Worm (Caenorhabditis elegans) whole organism, late embryonic: ENCODE data around the gene M163.8.

Experiments
- C08G9.2 ChIP-seq: sonication (generic microtip); optimal IDR thresholded peaks from 2 replicates; lab custom pipeline; 2016; ENCODE audit warnings: mild to moderate bottlenecking, missing genetic modification characterization, moderate library complexity, missing compliant biosample characterization
- C38D4.7 ChIP-seq: fragments of 200-800 bp; sonication (Bioruptor generic); optimal IDR thresholded peaks from 2 replicates; lab custom pipeline; 2018; ENCODE audit warnings: mild to moderate bottlenecking, missing genetic modification characterization, moderate library complexity, missing compliant biosample characterization
- F13H6.1 ChIP-seq: sonication (generic microtip); optimal IDR thresholded peaks from 2 replicates; lab custom pipeline; 2016; ENCODE audit warnings: missing genetic modification characterization, missing compliant biosample characterization
- K09A11.1 ChIP-seq: sonication (generic microtip); optimal IDR thresholded peaks from 2 replicates; lab custom pipeline; 2017; ENCODE audit warnings: antibody characterized with exemption, mild to moderate bottlenecking, missing genetic modification characterization, missing compliant biosample characterization; ENCODE audit not compliant: insufficient read depth
- T23F11.4 ChIP-seq: fragments of 200-800 bp; sonication (Bioruptor generic); optimal IDR thresholded peaks from 2 replicates; lab custom pipeline; 2018; ENCODE audit warnings: mild to moderate bottlenecking, missing genetic modification characterization, missing compliant biosample characterization
- ama-1 ChIP-seq: fragments of 150-350 bp; optimal IDR thresholded peaks from 2 replicates; lab custom pipeline; 2014
- ceh-14 ChIP-seq: sonication (generic microtip); optimal IDR thresholded peaks from 2 replicates; lab custom pipeline; 2016; ENCODE audit warnings: missing genotype, missing genetic modification characterization, missing compliant biosample characterization
- ceh-18 ChIP-seq: sonication (generic microtip); optimal IDR thresholded peaks from 2 replicates; lab custom pipeline; 2016; ENCODE audit warnings: missing genetic modification characterization, missing compliant biosample characterization
- ceh-19 ChIP-seq: fragments of 200-800 bp; sonication (Bioruptor generic); optimal IDR thresholded peaks from 2 replicates; lab custom pipeline; 2018; ENCODE audit warnings: mild to moderate bottlenecking, missing genetic modification characterization, missing compliant biosample characterization
- ceh-2 ChIP-seq: sonication (generic microtip); optimal IDR thresholded peaks from 2 replicates; lab custom pipeline; 2016; ENCODE audit warnings: missing genotype, missing genetic modification characterization, missing compliant biosample characterization
- ceh-22 ChIP-seq: sonication (generic microtip); optimal IDR thresholded peaks from 2 replicates; lab custom pipeline; 2017; ENCODE audit warnings: missing biosample characterization, missing genetic modification characterization
- ceh-24 ChIP-seq: sonication (generic microtip); optimal IDR thresholded peaks from 2 replicates; lab custom pipeline; 2016; ENCODE audit warnings: mild to moderate bottlenecking, missing genetic modification characterization, missing compliant biosample characterization
- ceh-30 ChIP-seq: fragments of 150-350 bp; optimal IDR thresholded peaks from 2 replicates; lab custom pipeline; 2014; ENCODE audit warnings: missing biosample characterization, missing genetic modification characterization
- ceh-31 ChIP-seq: sonication (generic microtip); optimal IDR thresholded peaks from 2 replicates; lab custom pipeline; 2016; ENCODE audit warnings: missing genetic modification characterization, missing compliant biosample characterization
- ceh-45 ChIP-seq: fragments of 200-800 bp; sonication (Bioruptor generic); IDR thresholded peaks from 2 replicates; pipeline ENCODE4 v1.3.6; 2022; ENCODE audit warnings: missing genetic modification reagents, missing genetic modification characterization, missing compliant biosample characterization
- ceh-48 ChIP-seq: sonication (generic microtip); optimal IDR thresholded peaks from 2 replicates; lab custom pipeline; 2016; ENCODE audit warnings: missing genetic modification characterization, inconsistent platforms, missing compliant biosample characterization
- ceh-6 ChIP-seq: fragments of 200-800 bp; sonication (Bioruptor generic); optimal IDR thresholded peaks from 2 replicates; lab custom pipeline; 2018; ENCODE audit warnings: mild to moderate bottlenecking, missing genetic modification characterization, missing compliant biosample characterization
- ceh-9 ChIP-seq: sonication (generic microtip); optimal IDR thresholded peaks from 2 replicates; lab custom pipeline; 2016; ENCODE audit warnings: mild to moderate bottlenecking, missing genetic modification characterization, inconsistent platforms, missing compliant biosample characterization
- dve-1 ChIP-seq: sonication (generic microtip); optimal IDR thresholded peaks from 2 replicates; lab custom pipeline; 2017; ENCODE audit warnings: antibody characterized with exemption, mild to moderate bottlenecking, missing genetic modification characterization, missing compliant biosample characterization
- ets-4 ChIP-seq: sonication (generic microtip); optimal IDR thresholded peaks from 2 replicates; lab custom pipeline; 2016; ENCODE audit warnings: missing genetic modification characterization, missing compliant biosample characterization
- fax-1 ChIP-seq: sonication (generic microtip); optimal IDR thresholded peaks from 2 replicates; lab custom pipeline; 2016; ENCODE audit warnings: missing genotype, missing genetic modification characterization, missing compliant biosample characterization
- fkh-6 ChIP-seq: sonication (generic microtip); optimal IDR thresholded peaks from 2 replicates; lab custom pipeline; 2016; ENCODE audit warnings: missing genetic modification characterization, missing compliant biosample characterization
- gmeb-2 ChIP-seq: sonication (generic microtip); optimal IDR thresholded peaks from 2 replicates; lab custom pipeline; 2016; ENCODE audit warnings: missing genetic modification characterization, inconsistent platforms, missing compliant biosample characterization
- hlh-15 ChIP-seq: sonication (generic microtip); optimal IDR thresholded peaks from 2 replicates; lab custom pipeline; 2016; ENCODE audit warnings: missing genetic modification characterization, missing compliant biosample characterization
- hlh-30 ChIP-seq: sonication (generic microtip); optimal IDR thresholded peaks from 2 replicates; lab custom pipeline; 2017; ENCODE audit warnings: antibody characterized with exemption, missing genetic modification characterization, missing compliant biosample characterization; ENCODE audit not compliant: insufficient read depth
- hlh-6 ChIP-seq: sonication (generic microtip); optimal IDR thresholded peaks from 2 replicates; lab custom pipeline; 2016; ENCODE audit warnings: missing genotype, missing genetic modification characterization, missing compliant biosample characterization
- hlh-8 ChIP-seq: sonication (generic microtip); optimal IDR thresholded peaks from 2 replicates; lab custom pipeline; 2016; ENCODE audit warnings: missing genotype, missing genetic modification characterization, missing compliant biosample characterization
- lim-6 ChIP-seq: sonication (generic microtip); optimal IDR thresholded peaks from 2 replicates; lab custom pipeline; 2016; ENCODE audit warnings: missing genetic modification characterization, missing compliant biosample characterization
- madf-2 ChIP-seq: sonication (generic microtip); optimal IDR thresholded peaks from 2 replicates; lab custom pipeline; 2017; ENCODE audit warnings: missing genetic modification characterization, missing compliant biosample characterization
- nfya-1 ChIP-seq: sonication (generic microtip); optimal IDR thresholded peaks from 2 replicates; lab custom pipeline; 2017; ENCODE audit warnings: missing genetic modification characterization, mild to moderate bottlenecking, missing compliant biosample characterization, antibody characterized with exemption, moderate library complexity
- nhr-232 ChIP-seq: sonication (generic microtip); optimal IDR thresholded peaks from 2 replicates; lab custom pipeline; 2016; ENCODE audit warnings: missing genetic modification characterization, missing compliant biosample characterization
- npax-4 ChIP-seq: sonication (generic microtip); optimal IDR thresholded peaks from 2 replicates; lab custom pipeline; 2016; ENCODE audit warnings: missing genetic modification characterization, missing compliant biosample characterization
- odd-2 ChIP-seq: sonication (generic microtip); optimal IDR thresholded peaks from 2 replicates; lab custom pipeline; 2017; ENCODE audit warnings: antibody characterized with exemption, mild to moderate bottlenecking, missing genetic modification characterization, missing compliant biosample characterization
- pat-9 ChIP-seq: fragments of 200-800 bp; sonication (Bioruptor generic); optimal IDR thresholded peaks from 2 replicates; lab custom pipeline; 2018; ENCODE audit warnings: mild to moderate bottlenecking, missing genetic modification characterization, moderate library complexity, missing compliant biosample characterization
- pha-4 ChIP-seq: fragments of 150-350 bp; optimal IDR thresholded peaks from 2 replicates; lab custom pipeline; 2018; ENCODE audit warnings: missing biosample characterization, missing genetic modification reagents, missing genetic modification characterization
- rnt-1 ChIP-seq: sonication (generic microtip); optimal IDR thresholded peaks from 2 replicates; lab custom pipeline; 2016; ENCODE audit warnings: missing genetic modification characterization, missing compliant biosample characterization
- sdc-2 ChIP-seq: sonication (generic microtip); optimal IDR thresholded peaks from 2 replicates; lab custom pipeline; 2016; ENCODE audit warnings: missing genotype, missing genetic modification characterization, missing compliant biosample characterization
- sox-2 ChIP-seq: fragments of 200-800 bp; sonication (Bioruptor generic); IDR thresholded peaks from 2 replicates; pipeline ENCODE4 v1.3.6; 2022; ENCODE audit warnings: missing genetic modification reagents, missing genetic modification characterization, missing compliant biosample characterization
- tbx-2 ChIP-seq: sonication (generic microtip); optimal IDR thresholded peaks from 2 replicates; lab custom pipeline; 2016; ENCODE audit warnings: missing genetic modification characterization, missing compliant biosample characterization
- tbx-7 ChIP-seq: sonication (generic microtip); optimal IDR thresholded peaks from 2 replicates; lab custom pipeline; 2016; ENCODE audit warnings: missing genotype, missing genetic modification characterization, missing compliant biosample characterization
- unc-55 ChIP-seq: sonication (generic microtip); optimal IDR thresholded peaks from 2 replicates; lab custom pipeline; 2017; ENCODE audit warnings: missing biosample characterization, missing genetic modification reagents, missing genetic modification characterization
- unc-86 ChIP-seq: sonication (generic microtip); optimal IDR thresholded peaks from 2 replicates; lab custom pipeline; 2016; ENCODE audit warnings: missing genetic modification characterization, missing compliant biosample characterization
- ztf-16 ChIP-seq: sonication (generic microtip); optimal IDR thresholded peaks from 2 replicates; lab custom pipeline; 2017; ENCODE audit warnings: missing genetic modification characterization, missing compliant biosample characterization

The M163.8 gene

ce11 chrX:14505578-14506353 lies 20.8 kb downstream of the M163.8 start (continued):
- TF ChIP-seq hlh-6 (tag; lab: Kevin White, UChicago) (no peak), nhr-232 (tag; lab: Kevin White, UChicago) (no peak), ceh-31 (tag; lab: Kevin White, UChicago) (no peak), madf-2 (tag; lab: Kevin White, UChicago) (no peak), nfya-1 (tag; lab: Kevin White, UChicago) (no peak), tbx-2 (tag; lab: Kevin White, UChicago) (peak; percentile 14), hlh-30 (tag; lab: Kevin White, UChicago) (no peak), tbx-7 (tag; lab: Kevin White, UChicago) (no peak), pha-4 (tag; lab: Kevin White, UChicago) (no peak), odd-2 (tag; lab: Kevin White, UChicago) (no peak), ceh-48 (tag; lab: Kevin White, UChicago) (no peak), hlh-8 (tag; lab: Kevin White, UChicago) (no peak), lim-6 (tag; lab: Kevin White, UChicago) (no peak), ceh-45 (GFP tag; lab: Robert Waterston, UW) (no peak), sox-2 (no peak), ztf-16 (tag; lab: Kevin White, UChicago) (no peak), npax-4 (tag; lab: Kevin White, UChicago) (no peak), F13H6.1 (tag; lab: Kevin White, UChicago) (no peak), ceh-9 (tag; lab: Kevin White, UChicago) (no peak), ceh-22 (no peak), C38D4.7 (GFP tag; lab: Kevin White, UChicago) (no peak), T23F11.4 (GFP tag; lab: Kevin White, UChicago) (no peak), sdc-2 (tag; lab: Kevin White, UChicago) (peak; percentile 52), fkh-6 (no peak), K09A11.1 (no peak), unc-86 (no peak), gmeb-2 (no peak), ceh-19 (GFP tag; lab: Kevin White, UChicago) (no peak)

- TF ChIP-seq C08G9.2 (no peak), npax-4 (tag; lab: Kevin White, UChicago) (no peak), hlh-6 (tag; lab: Kevin White, UChicago) (no peak), ets-4 (tag; lab: Kevin White, UChicago) (no peak), sdc-2 (tag; lab: Kevin White, UChicago) (no peak), ceh-2 (no peak), F13H6.1 (tag; lab: Kevin White, UChicago) (no peak), T23F11.4 (GFP tag; lab: Kevin White, UChicago) (no peak), ceh-30 (tag; lab: Kevin White, UChicago) (no peak), hlh-15 (tag; lab: Kevin White, UChicago) (no peak), ceh-14 (no peak), dve-1 (no peak), lim-6 (tag; lab: Kevin White, UChicago) (no peak), hlh-30 (tag; lab: Kevin White, UChicago) (no peak), unc-86 (no peak), fax-1 (tag; lab: Kevin White, UChicago) (no peak), gmeb-2 (no peak)
Observed at ce11 chrX:14507992-14508391, 23.1 kb downstream of the M163.8 start.

ce11 chrX:14508823-14509259 lies 23.9 kb downstream of the M163.8 start:
- no peak for TF ChIP-seq nfya-1 (tag; lab: Kevin White, UChicago)
- peak; percentile 38 for TF ChIP-seq unc-55
- no peak for TF ChIP-seq ceh-2
- TF ChIP-seq rnt-1 (tag; lab: Kevin White, UChicago): peak; percentile 36
- no peak for TF ChIP-seq pat-9 (tag; lab: Kevin White, UChicago)
- TF ChIP-seq pha-4 (tag; lab: Kevin White, UChicago): no peak
- no peak for TF ChIP-seq hlh-15 (tag; lab: Kevin White, UChicago)
- TF ChIP-seq ceh-24 (tag; lab: Kevin White, UChicago): no peak
- TF ChIP-seq ceh-22: no peak
- TF ChIP-seq ceh-18 (tag; lab: Kevin White, UChicago): peak; percentile 61
- no peak for TF ChIP-seq lim-6 (tag; lab: Kevin White, UChicago)
- no peak for TF ChIP-seq ceh-30 (tag; lab: Kevin White, UChicago)
- no peak for TF ChIP-seq ama-1 (lab: Kevin White, UChicago)
- no peak for TF ChIP-seq K09A11.1
- TF ChIP-seq dve-1: no peak
- no peak for TF ChIP-seq ceh-6 (GFP tag; lab: Kevin White, UChicago)
